Worm (Caenorhabditis elegans) whole organism, dauer: ENCODE data around the gene F41E7.2.

Source experiments
- unc-62 ChIP-seq: sonication (generic microtip); optimal IDR thresholded peaks from 2 replicates; lab custom pipeline; 2017; ENCODE audit warnings: missing biosample characterization, missing genetic modification reagents, missing genetic modification characterization

The F41E7.2 gene

DNA sequence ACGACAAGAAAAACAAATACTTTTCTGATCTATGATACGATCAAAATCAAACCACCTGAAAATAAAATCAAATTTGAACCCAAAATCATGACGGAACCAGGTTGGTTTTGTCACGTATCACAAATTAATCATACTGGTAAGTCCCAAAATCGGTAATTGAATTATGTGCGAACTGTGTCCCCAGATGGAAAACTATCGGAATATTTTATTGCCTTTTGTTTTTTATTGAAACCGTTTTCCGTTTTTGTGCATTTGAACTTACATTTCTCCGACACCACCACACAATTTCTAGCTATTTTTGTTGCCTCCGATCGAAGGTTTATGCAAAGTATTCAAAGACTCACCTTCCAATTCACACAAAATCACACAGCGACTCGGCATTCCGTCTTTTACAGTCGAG lies at the start of gene F41E7.2:
Gene F41E7.2, plus strand, starts transcription at position 301 of the 400 bp plus-strand sequence.
- no peak for TF ChIP-seq unc-62 (GFP tag; lab: Kevin White, UChicago)

DNA sequence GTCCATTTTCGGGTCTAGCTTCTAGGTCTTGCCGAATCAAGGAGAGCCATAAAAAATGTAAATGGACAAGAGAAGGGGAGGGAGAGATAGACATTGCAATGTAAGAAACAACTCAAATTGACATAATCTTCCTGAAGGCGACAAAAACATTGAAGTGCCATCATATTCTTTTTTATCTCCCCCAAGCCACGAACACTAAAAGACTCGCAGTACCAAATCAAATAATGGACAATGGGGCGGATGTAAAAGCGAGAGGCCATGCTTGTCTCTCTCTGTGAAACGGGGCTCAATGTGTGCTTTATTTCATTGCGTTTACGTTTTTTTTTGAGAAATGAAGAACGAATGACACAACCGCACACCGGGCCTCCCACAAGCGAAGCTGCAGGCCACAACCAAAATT lies 47.6 kb upstream of the F41E7.2 start:
- no peak for TF ChIP-seq unc-62 (GFP tag; lab: Kevin White, UChicago)

DNA sequence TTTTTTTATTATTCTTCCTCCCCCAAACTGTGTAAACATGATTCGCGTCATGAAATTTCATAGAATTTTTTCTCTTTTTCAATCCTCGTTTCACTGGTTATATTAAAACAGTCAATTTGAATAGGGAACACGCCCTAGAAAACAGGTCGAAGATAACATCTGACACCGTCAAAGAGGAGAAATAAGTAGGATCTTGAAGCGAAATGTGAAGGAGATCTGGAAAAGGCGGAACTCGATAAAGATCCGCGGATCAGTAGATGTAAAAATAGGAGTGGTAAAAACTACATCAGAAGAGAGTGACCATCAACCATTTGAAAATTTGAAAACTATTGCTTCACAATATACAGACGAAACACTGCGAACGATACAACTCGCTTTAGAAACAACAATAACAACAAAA lies 46.3 kb upstream of the F41E7.2 start:
- no peak for TF ChIP-seq unc-62 (GFP tag; lab: Kevin White, UChicago)

DNA sequence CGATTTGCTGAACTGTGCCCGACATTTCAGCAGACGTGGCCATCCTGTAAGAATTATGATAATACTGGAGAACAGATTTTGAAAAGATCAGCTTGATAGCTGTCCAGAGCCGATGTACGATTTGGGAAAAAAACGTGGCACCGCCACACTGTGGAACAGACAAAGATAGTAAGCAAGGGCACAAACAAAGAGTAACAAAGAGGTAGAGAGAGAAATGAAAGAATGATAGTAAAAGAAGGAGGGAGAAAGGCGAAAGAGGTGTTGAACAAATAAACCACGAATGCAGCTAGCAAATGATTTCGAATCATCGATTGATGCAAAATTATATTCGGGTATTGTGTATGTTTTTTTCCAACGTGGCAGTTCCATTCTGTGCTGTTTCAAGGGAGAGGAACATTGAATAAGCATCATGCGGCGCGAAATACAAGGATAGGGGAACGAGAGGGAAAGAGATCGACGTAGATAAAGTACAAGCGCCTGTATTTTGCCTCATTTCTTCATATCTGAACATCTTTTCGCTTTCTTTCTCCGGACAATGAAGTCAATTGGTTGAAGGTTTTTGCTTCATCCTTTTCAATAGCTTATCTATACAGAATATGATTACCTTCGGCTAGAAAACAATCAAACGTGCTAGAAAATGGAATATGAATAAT lies 45.3 kb upstream of the F41E7.2 start, which contains the start of gene C14H10.3:
Gene C14H10.3, minus strand, starts transcription at position 44 of the 653 bp plus-strand sequence.
- no peak for TF ChIP-seq unc-62 (GFP tag; lab: Kevin White, UChicago)

DNA sequence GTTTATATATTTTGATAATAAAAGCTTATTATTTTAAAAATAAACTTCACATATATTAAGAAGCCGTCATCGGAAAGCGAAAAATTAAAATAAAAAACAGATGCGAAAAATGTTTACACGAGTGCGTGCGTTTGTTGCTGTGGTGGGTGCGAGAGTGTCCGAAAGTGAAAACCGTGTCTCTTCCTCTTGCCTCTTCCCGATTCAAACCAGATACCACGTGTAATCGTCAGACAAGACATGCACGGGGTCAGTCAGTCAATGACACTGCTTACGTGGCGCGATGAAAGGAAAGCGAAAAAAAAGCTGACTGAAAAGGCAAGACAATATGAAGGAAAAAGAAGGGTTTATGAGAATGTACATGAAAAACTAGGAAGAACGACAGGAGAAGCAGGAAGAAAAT lies 42.6 kb upstream of the F41E7.2 start:
- TF ChIP-seq unc-62 (GFP tag; lab: Kevin White, UChicago) = no peak

DNA sequence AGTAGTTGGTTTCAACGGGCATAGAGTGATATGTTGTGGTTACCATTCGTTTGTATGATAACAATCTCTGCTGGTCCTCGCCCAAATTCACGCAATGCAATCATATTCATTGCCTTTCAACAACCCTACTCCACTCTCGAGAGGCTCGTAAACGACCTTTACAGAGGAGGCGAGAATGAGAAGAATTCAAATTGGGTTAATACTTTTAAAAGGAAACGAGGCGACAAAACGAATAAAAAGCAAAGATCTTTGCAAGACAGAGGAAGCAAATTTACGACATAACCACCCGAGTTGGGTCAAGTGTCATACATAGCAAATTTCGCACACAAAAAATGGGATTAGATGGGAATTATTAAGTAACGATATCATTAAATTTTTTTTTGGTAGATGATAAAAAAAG lies 41.1 kb upstream of the F41E7.2 start:
- TF ChIP-seq unc-62 (GFP tag; lab: Kevin White, UChicago) = no peak

DNA sequence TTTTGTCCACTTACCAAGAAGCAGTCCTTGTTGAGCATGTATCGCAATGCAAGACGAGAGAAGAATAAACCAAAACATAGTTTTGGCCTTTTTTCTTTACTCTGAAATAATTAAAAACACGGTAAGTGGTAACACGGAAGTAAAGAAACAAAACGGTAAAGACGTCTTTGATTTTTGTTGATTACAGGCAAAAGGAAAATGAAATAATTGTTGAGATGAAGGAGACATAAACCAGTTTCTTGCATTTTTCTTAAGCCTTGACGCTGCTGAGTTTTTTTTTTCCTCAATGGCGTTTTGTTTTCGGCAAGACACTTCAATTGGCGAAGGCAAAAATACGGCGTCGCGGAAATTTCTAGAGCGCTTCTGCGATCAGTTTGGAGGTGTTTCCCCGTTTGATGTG lies 36.6 kb upstream of the F41E7.2 start, which contains the start of gene zipt-13:
Gene zipt-13, minus strand, starts transcription at position 101 of the 400 bp plus-strand sequence.
- no peak for TF ChIP-seq unc-62 (GFP tag; lab: Kevin White, UChicago)

DNA sequence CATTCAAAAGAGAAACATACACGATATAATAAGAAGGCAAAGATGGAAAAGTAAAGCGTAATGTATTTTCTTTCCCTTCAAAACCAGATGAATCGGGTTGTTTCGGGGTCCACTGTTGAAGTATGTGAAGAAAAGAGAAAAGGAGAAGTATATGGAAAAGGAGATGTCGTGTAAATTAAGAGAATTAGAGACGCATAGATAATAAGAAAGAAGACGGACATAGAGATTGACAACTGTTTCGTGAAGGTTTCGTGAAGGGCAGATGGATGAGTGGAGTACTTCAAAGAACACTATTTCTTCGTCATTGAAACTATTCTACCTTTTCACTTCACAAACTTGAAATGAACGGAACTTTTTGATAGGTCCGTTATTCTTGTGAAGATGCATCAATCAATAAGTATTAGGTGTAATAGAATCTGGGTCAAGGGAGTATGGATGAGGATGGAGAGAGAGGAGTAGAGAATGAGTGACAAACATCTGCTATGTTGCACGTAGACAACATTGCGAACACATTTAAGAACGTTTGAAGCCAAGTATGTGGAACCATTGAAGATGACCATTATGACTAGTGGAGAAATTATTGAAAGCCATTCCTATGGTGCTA lies 35.2 kb upstream of the F41E7.2 start:
- no peak for TF ChIP-seq unc-62 (GFP tag; lab: Kevin White, UChicago)

DNA sequence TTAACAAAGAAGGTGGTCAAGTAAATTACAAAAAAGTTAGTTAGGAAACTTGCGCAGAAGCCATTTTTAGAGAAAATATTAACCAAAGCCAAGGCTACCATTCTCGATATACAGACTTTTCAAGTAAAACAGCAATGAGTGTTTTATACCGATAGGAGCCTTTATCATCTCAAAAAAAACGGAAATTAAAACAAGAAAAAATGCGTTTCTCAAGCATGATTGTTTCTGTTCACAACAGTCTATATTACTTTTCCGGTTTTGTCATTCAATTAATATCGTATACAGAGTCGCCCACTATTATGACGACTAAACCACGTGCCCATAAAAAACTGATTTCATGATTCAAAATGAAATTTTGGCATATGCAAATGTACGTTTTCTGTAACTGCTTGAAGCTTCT lies 32.6 kb upstream of the F41E7.2 start, which contains the start of gene str-74:
Gene str-74, minus strand, starts transcription at position 101 of the 400 bp plus-strand sequence.
- no peak for TF ChIP-seq unc-62 (GFP tag; lab: Kevin White, UChicago)

DNA sequence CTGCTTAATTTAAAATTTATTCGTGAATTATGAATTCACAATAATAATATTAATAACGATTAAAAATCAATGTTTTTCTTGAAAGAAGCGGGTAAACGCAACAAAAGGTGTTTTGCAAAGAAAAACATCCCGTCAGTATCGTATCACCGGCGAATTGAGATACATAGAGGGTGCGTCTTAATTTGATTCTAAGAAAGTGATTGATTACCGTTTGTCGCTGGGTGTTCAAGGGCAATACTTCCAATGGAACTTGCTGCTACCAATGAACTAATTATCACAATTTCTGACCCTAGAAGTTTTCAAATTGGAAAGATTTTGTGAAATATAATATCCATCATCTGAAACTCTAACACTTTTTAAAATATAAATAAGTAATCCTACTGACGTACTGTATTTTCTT lies 27.9 kb upstream of the F41E7.2 start:
- TF ChIP-seq unc-62 (GFP tag; lab: Kevin White, UChicago) = no peak

DNA sequence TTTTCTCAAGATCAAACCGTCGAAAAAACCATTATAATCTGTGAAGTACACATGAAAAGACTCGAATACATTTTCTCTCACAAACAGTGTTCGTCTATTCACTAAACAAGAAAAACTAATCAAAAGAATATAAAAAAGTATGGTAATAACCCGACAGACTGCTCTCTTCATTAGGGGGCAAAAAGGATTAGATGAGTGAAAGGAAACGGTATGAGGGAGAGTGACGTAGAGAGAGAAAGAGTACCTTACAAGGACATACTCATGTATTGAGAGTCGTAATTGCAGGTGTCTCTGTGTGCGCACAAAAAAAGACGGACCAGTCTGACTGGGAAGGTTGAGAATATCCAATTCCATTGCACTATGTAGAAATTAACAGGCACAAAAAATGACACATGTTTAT lies 23.8 kb upstream of the F41E7.2 start:
- TF ChIP-seq unc-62 (GFP tag; lab: Kevin White, UChicago) = no peak

DNA sequence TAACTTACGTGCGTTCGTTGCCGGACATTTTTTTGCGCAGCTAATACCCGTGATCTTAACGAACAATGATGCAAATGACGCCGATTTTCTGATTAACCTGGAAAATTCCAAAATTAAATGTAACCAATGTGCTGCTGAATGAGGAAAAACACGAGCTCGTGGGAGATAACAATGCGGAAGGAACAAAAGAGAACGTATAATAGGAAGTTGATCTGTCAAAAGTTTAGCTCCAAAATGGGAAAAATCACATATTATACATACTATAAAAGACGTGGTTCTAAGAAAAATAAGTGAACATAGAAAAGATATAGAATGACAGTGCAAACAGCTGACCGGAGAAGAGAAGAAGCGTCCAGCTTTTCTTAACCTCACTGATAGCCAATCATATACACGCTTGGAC lies 20.7 kb upstream of the F41E7.2 start, which contains the start of gene C14H10.2:
Gene C14H10.2, minus strand, starts transcription at position 101 of the 400 bp plus-strand sequence.
- no peak for TF ChIP-seq unc-62 (GFP tag; lab: Kevin White, UChicago)

DNA sequence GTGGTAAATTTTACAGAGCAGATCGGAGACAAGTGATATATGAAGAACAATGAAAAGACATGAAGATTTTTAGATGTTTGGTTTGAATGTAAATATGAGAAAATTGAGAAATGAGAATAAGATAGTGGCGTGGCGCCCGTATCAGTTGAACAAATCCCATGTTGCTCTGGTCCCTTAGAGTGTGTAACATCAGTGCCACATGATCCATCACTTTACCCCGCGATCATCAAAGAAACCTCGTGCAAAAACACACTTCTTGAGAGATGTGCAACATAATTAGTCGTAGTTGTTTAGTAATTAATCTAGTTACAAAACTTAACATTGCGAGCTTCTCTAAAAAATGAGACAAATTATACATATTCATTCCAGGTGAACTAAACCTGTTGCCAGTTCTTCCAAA lies 19.4 kb upstream of the F41E7.2 start:
- TF ChIP-seq unc-62 (GFP tag; lab: Kevin White, UChicago) = no peak

DNA sequence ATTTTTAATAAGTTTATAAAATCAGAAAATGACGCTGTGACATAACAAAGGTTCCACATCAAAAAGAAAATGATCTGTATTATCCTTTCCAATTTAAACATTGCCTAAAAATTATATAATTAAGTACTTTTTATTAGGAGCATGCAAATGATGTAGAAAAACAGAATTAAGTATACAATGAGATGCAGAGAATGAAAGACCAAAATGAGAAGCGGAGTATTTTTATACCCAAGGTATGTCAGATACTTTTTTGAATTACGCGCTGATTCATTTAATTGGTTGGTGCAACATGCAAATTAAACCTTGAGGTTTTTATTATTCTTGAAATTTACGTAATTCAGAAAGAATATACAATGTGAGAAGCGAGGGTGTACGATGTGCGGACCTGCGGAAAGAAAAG lies 13.5 kb upstream of the F41E7.2 start, which contains the start of gene C32A9.1:
Gene C32A9.1, minus strand, starts transcription at position 101 of the 400 bp plus-strand sequence.
- TF ChIP-seq unc-62 (GFP tag; lab: Kevin White, UChicago) = no peak

DNA sequence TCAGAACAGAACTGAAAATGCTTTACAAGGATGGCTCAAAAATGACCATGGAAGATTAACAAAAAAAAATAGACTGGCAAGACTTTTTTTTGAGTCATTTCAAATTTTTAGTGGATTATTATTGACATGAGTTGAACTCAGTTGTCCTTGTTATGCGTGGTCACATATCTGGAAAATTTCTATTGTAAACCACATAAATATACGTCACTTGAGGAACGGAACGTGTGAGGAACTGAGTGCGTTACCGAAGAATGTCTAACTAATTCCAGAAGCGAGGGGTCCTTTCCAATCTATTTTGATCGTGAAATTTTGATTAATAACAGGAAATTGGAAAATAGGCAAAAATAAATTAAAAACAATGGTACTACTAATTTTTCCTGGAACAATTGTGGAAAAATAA lies 11.2 kb upstream of the F41E7.2 start:
- no peak for TF ChIP-seq unc-62 (GFP tag; lab: Kevin White, UChicago)

DNA sequence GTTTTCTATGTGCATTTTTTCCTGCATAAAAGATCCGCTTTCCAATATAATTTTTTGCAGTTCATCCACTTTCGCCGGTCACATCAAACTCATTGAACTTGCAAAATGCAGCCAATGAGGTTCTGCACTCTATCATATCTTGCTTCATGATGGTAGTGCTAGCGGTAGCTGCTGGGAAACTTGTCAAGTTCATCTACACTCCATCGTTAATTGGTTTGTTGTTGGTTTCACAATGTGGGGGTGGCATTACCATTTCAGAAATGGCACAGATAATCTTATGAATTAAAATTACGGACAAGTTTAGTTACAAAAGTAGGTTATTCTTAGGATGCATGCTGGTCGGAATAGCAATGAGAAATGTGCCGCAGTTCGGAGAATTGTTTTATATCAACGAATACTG lies 978 bp downstream of the F41E7.2 start:
- no peak for TF ChIP-seq unc-62 (GFP tag; lab: Kevin White, UChicago)

DNA sequence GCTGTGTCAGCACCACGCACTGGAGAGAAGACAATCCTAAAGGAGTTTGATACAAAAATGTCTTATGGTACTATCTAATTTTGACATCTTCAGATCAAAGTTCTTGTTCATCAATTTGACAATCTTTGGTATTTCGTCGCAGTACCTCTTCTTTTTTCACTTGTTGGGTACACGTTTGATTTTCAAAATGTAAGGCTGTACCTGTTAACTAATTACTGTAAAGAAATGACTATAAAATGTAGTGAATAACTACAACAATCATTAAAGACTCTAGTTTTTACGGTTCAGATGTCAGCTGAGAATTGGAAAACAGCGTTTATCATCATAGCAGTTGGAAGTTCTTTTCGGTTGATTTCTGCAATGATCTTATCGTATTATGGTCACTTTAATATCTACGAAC lies 3.6 kb downstream of the F41E7.2 start:
- no peak for TF ChIP-seq unc-62 (GFP tag; lab: Kevin White, UChicago)
